Fruit fly (Drosophila melanogaster) Kc167 (cell line): ENCODE results near the gene CG6839.

Experiments used
- Myc ChIP-seq: fragments of >200 bp; optimal IDR thresholded peaks from 2 replicates; lab custom pipeline; 2017; ENCODE audit warnings: missing external identifiers
- Sin3A ChIP-seq: fragments of >200 bp; optimal IDR thresholded peaks from 2 replicates; lab custom pipeline; 2018; ENCODE audit warnings: missing external identifiers
- h ChIP-seq: fragments of >200 bp; optimal IDR thresholded peaks from 3 replicates; lab custom pipeline; 2018; ENCODE audit warnings: missing external identifiers
- insv ChIP-seq: fragments of >200 bp; optimal IDR thresholded peaks from 3 replicates; lab custom pipeline; 2018; ENCODE audit warnings: missing external identifiers
- psq ChIP-seq: fragments of >200 bp; optimal IDR thresholded peaks from 2 replicates; lab custom pipeline; 2017; ENCODE audit warnings: missing external identifiers
- ttk ChIP-seq: sonication (Bioruptor generic); optimal IDR thresholded peaks from 2 replicates; lab custom pipeline; 2017; ENCODE audit warnings: missing external identifiers

- no peak for TF ChIP-seq insv (lab: Kevin White, UChicago)
- TF ChIP-seq Myc (lab: Kevin White, UChicago): no peak
- no peak for TF ChIP-seq Sin3A (lab: Kevin White, UChicago)
- TF ChIP-seq ttk: no peak
- no peak for TF ChIP-seq psq (lab: Kevin White, UChicago)
- no peak for TF ChIP-seq h (lab: Kevin White, UChicago)
These were observed 35.0 kb downstream of the CG6839 start for dm6 chr3L:18952399-18952798.
